Fruit fly (Drosophila melanogaster) whole organism, embryonic: ENCODE measurements around the gene Ir94d.
A peak's percentile ranks its signal among the peaks of the same experiment; 100 is the strongest.

Source experiments
- Aef1 ChIP-seq: fragments of 200-800 bp; sonication (Bioruptor generic); IDR thresholded peaks from 3 replicates; pipeline ENCODE4 v1.3.6; 2022; ENCODE audit warnings: missing biosample characterization, missing genetic modification characterization
- BEAF-32 ChIP-seq: fragments of 200-800 bp; sonication (Bioruptor generic); optimal IDR thresholded peaks from 3 replicates; lab custom pipeline; 2017; ENCODE audit warnings: missing biosample characterization, missing genetic modification characterization, mild to moderate bottlenecking, moderate library complexity, missing genetic modification reagents
- CG10321 ChIP-seq: fragments of 200-800 bp; sonication (Bioruptor generic); IDR thresholded peaks from 2 replicates; pipeline ENCODE4 v1.3.6; 2022; ENCODE audit warnings: missing biosample characterization, missing genetic modification characterization
- CG13424 ChIP-seq: fragments of 200-800 bp; sonication (Bioruptor generic); optimal IDR thresholded peaks from 2 replicates; lab custom pipeline; 2019; ENCODE audit warnings: missing biosample characterization, mild to moderate bottlenecking, missing genetic modification characterization, moderate library complexity
- CG1647 ChIP-seq: fragments of 200-800 bp; sonication (Bioruptor generic); optimal IDR thresholded peaks from 3 replicates; lab custom pipeline; 2016; ENCODE audit warnings: missing biosample characterization, missing genetic modification characterization
- CG16779 ChIP-seq: fragments of 200-800 bp; sonication (Bioruptor generic); IDR thresholded peaks from 2 replicates; pipeline ENCODE4 v1.3.6; 2022; ENCODE audit warnings: missing biosample characterization, missing genetic modification characterization
- CG17612 ChIP-seq: fragments of 200-800 bp; sonication (Bioruptor generic); IDR thresholded peaks from 2 replicates; pipeline ENCODE4 v1.3.6; 2022; ENCODE audit warnings: missing biosample characterization, missing genetic modification characterization
- CG17829 ChIP-seq: fragments of 200-800 bp; optimal IDR thresholded peaks from 2 replicates; lab custom pipeline; 2019; ENCODE audit warnings: missing biosample characterization, mild to moderate bottlenecking, missing genetic modification characterization, moderate library complexity
- CG30403 ChIP-seq: fragments of 200-800 bp; sonication (Bioruptor generic); optimal IDR thresholded peaks from 3 replicates; lab custom pipeline; 2016; ENCODE audit warnings: missing biosample characterization, missing genetic modification characterization
- CG3726 ChIP-seq: fragments of 200-800 bp; sonication (Bioruptor generic); IDR thresholded peaks from 3 replicates; pipeline ENCODE4, ENCODE4 v1.3.6; 2022; ENCODE audit warnings: missing biosample characterization, missing genetic modification characterization
- CG5245 ChIP-seq: fragments of 200-800 bp; sonication (Bioruptor generic); optimal IDR thresholded peaks from 3 replicates; lab custom pipeline; 2016; ENCODE audit warnings: missing biosample characterization, missing genetic modification characterization
- CG5953 ChIP-seq: fragments of 200-800 bp; sonication (Bioruptor generic); IDR thresholded peaks from 2 replicates; pipeline ENCODE4 v1.3.6; 2022; ENCODE audit warnings: missing biosample characterization, missing genetic modification characterization
- CG7987 ChIP-seq: fragments of 200-800 bp; sonication (Bioruptor generic); optimal IDR thresholded peaks from 2 replicates; lab custom pipeline; 2018; ENCODE audit warnings: missing biosample characterization, mild to moderate bottlenecking, missing genetic modification characterization, moderate library complexity
- CG8478 ChIP-seq: fragments of >200 bp; optimal IDR thresholded peaks from 2 replicates; lab custom pipeline; 2018
- CG8944 ChIP-seq: fragments of 200-800 bp; sonication (Bioruptor generic); optimal IDR thresholded peaks from 3 replicates; lab custom pipeline; 2016; ENCODE audit warnings: missing biosample characterization, missing genetic modification characterization
- Dbx ChIP-seq: fragments of 200-800 bp; sonication (Bioruptor generic); IDR thresholded peaks from 3 replicates; pipeline ENCODE4 v1.3.6; 2022; ENCODE audit warnings: missing biosample characterization, missing genetic modification characterization
- Ets65A ChIP-seq: fragments of 200-800 bp; sonication (Bioruptor generic); peaks from one replicate; lab custom pipeline; 2016; ENCODE audit warnings: missing biosample characterization, missing genetic modification characterization
- GATAe ChIP-seq: fragments of 200-800 bp; sonication (Bioruptor generic); conservative IDR thresholded peaks from 2 replicates; pipeline ENCODE4 v1.3.6; 2022; ENCODE audit warnings: missing biosample characterization, missing genetic modification characterization
- Jarid2 ChIP-seq: fragments of 200-800 bp; sonication (Bioruptor generic); optimal IDR thresholded peaks from 3 replicates; lab custom pipeline; 2017; ENCODE audit warnings: mild to moderate bottlenecking, missing biosample characterization, missing genetic modification reagents, missing genetic modification characterization
- Lpt ChIP-seq: fragments of >200 bp; optimal IDR thresholded peaks from 2 replicates; lab custom pipeline; 2018; ENCODE audit warnings: missing biosample characterization, missing genetic modification characterization
- Med ChIP-seq: fragments of 200-800 bp; sonication (Bioruptor generic); peaks from one replicate; lab custom pipeline; 2016; ENCODE audit warnings: missing biosample characterization, missing genetic modification characterization, mild to moderate bottlenecking, inconsistent platforms, moderate library complexity
- ash1 ChIP-seq: fragments of 200-800 bp; sonication (Bioruptor generic); optimal IDR thresholded peaks from 2 replicates; lab custom pipeline; 2018; ENCODE audit warnings: missing biosample characterization, mild to moderate bottlenecking, missing genetic modification characterization
- chinmo ChIP-seq: fragments of 200-800 bp; sonication (Bioruptor generic); IDR thresholded peaks from 4 replicates; pipeline ENCODE4 v1.3.6; 2022; ENCODE audit warnings: missing biosample characterization, missing genetic modification characterization; ENCODE audit not compliant: partially characterized antibody
- fd3F ChIP-seq: fragments of 200-800 bp; sonication (Bioruptor generic); optimal IDR thresholded peaks from 2 replicates; lab custom pipeline; 2018; ENCODE audit warnings: missing biosample characterization, mild to moderate bottlenecking, missing genetic modification characterization, moderate library complexity
- ftz-f1 ChIP-seq: fragments of 200-800 bp; sonication (Bioruptor generic); optimal IDR thresholded peaks from 2 replicates; lab custom pipeline; 2016; ENCODE audit warnings: missing biosample characterization, missing genetic modification characterization
- fu2 ChIP-seq: fragments of 200-800 bp; sonication (Bioruptor generic); optimal IDR thresholded peaks from 2 replicates; lab custom pipeline; 2016; ENCODE audit warnings: missing biosample characterization, missing genetic modification characterization
- gfzf ChIP-seq: fragments of 200-800 bp; sonication (Bioruptor generic); optimal IDR thresholded peaks from 2 replicates; lab custom pipeline; 2016; ENCODE audit warnings: missing biosample characterization, mild to moderate bottlenecking, missing genetic modification characterization, moderate library complexity
- gro ChIP-seq: fragments of 200-800 bp; sonication (Bioruptor generic); optimal IDR thresholded peaks from 2 replicates; lab custom pipeline; 2016; ENCODE audit warnings: missing biosample characterization, missing genetic modification characterization
- hbn ChIP-seq: fragments of 200-800 bp; sonication (Bioruptor generic); IDR thresholded peaks from 2 replicates; pipeline ENCODE4 v1.3.6; 2022; ENCODE audit warnings: missing biosample characterization, missing genetic modification characterization; ENCODE audit not compliant: partially characterized antibody
- hkb ChIP-seq, 2 experiments: fragments of 200-800 bp in 1 of 2; fragments of >200 bp in 1 of 2; sonication (Bioruptor generic) in 1 of 2; IDR thresholded peaks in 1 of 2; optimal IDR thresholded peaks in 1 of 2; 2 replicates each; pipeline versions ENCODE4 v1.3.6 to Lab custom; 2017 to 2022; ENCODE audit warnings: missing biosample characterization in 1 of 2, missing genetic modification characterization in 1 of 2
- hth ChIP-seq: fragments of >200 bp; optimal IDR thresholded peaks from 2 replicates; lab custom pipeline; 2017; ENCODE audit warnings: inconsistent platforms
- mam ChIP-seq: fragments of 200-800 bp; sonication (Bioruptor generic); optimal IDR thresholded peaks from 3 replicates; lab custom pipeline; 2016; ENCODE audit warnings: missing biosample characterization, missing genetic modification characterization
- pan ChIP-seq, 4 experiments: fragments of >200 bp in 3 of 4; fragments of 200-800 bp in 1 of 4; sonication (Bioruptor generic) in 1 of 4; optimal IDR thresholded peaks in 3 of 4; IDR thresholded peaks in 1 of 4; 2 replicates each; pipeline versions ENCODE4 v1.3.6 to Lab custom; 2017 to 2022; ENCODE audit warnings: missing biosample characterization in 2 of 4, missing genetic modification characterization in 2 of 4, mixed read lengths in 1 of 4
- sens ChIP-seq: fragments of 200-800 bp; sonication (Bioruptor generic); peaks from one replicate; lab custom pipeline; 2016; ENCODE audit warnings: missing biosample characterization, missing genetic modification characterization
- sens-2 ChIP-seq: fragments of 200-800 bp; sonication (Bioruptor generic); IDR thresholded peaks from 2 replicates; pipeline ENCODE4 v1.3.6; 2022; ENCODE audit warnings: missing biosample characterization, missing genetic modification characterization
- ssp ChIP-seq: fragments of 200-800 bp; sonication (Bioruptor generic); IDR thresholded peaks from 2 replicates; pipeline ENCODE4 v1.3.6; 2022; ENCODE audit warnings: missing biosample characterization, missing genetic modification characterization
- tup ChIP-seq: fragments of 200-800 bp; sonication (Bioruptor generic); optimal IDR thresholded peaks from 2 replicates; lab custom pipeline; 2016; ENCODE audit warnings: missing biosample characterization, mild to moderate bottlenecking, missing genetic modification characterization, moderate library complexity
- tx ChIP-seq: fragments of 200-800 bp; sonication (Bioruptor generic); optimal IDR thresholded peaks from 2 replicates; lab custom pipeline; 2016; ENCODE audit warnings: missing biosample characterization, missing genetic modification characterization
- vnd ChIP-seq: fragments of 200-800 bp; sonication (Bioruptor generic); IDR thresholded peaks from 3 replicates; pipeline ENCODE4 v1.3.6; 2022; ENCODE audit warnings: missing biosample characterization, missing genetic modification characterization; ENCODE audit not compliant: partially characterized antibody

The Ir94d gene

dm6 chr3R:23358565-23359138, 44.0 kb upstream of the Ir94d start, which contains the start of gene RpS3 (continued):
- no peak for TF ChIP-seq Aef1 (GFP tag; lab: Robert Waterston, UW)
- TF ChIP-seq ftz-f1 (GFP tag; lab: Kevin White, UChicago) = no peak
- TF ChIP-seq Dbx (GFP tag; lab: Robert Waterston, UW) = no peak
- TF ChIP-seq Jarid2 (GFP tag; lab: Kevin White, UChicago) = peak; percentile 33
- TF ChIP-seq hbn = no peak
- TF ChIP-seq gfzf (GFP tag; lab: Kevin White, UChicago) = peak; percentile 71
- TF ChIP-seq fu2 (GFP tag; lab: Kevin White, UChicago) = peak; percentile 23
- TF ChIP-seq CG8944 = no peak
- no peak for TF ChIP-seq gro (GFP tag; lab: Kevin White, UChicago)
- no peak for TF ChIP-seq chinmo (GFP tag; lab: Robert Waterston, UW)
- peak; percentile 21 for TF ChIP-seq CG17829 (tag; lab: Kevin White, UChicago)
- TF ChIP-seq tup (GFP tag; lab: Kevin White, UChicago) = no peak
- no peak for TF ChIP-seq CG10321 (GFP tag; lab: Robert Waterston, UW)
- no peak for TF ChIP-seq GATAe (GFP tag; lab: Robert Waterston, UW)
- no peak for TF ChIP-seq CG5245 (GFP tag; lab: Kevin White, UChicago)
- TF ChIP-seq vnd (GFP tag; lab: Robert Waterston, UW) = no peak
- TF ChIP-seq Lpt = no peak
- no peak for TF ChIP-seq mam
- peak; percentile 8 for TF ChIP-seq fd3F
- TF ChIP-seq hkb (optimal IDR thresholded peaks at IDR 0.05; lab: Kevin White, UChicago) = no peak
- 0 out of 2 replicates have a peak, but pooled peaks have one; percentile 17 for TF ChIP-seq hkb (GFP tag; IDR thresholded peaks at IDR 0.05; lab: Robert Waterston, UW)
- TF ChIP-seq hth (lab: Kevin White, UChicago) = no peak
- no peak for TF ChIP-seq CG30403 (GFP tag; lab: Kevin White, UChicago)
- TF ChIP-seq CG13424 = no peak
- TF ChIP-seq CG17612 (GFP tag; lab: Robert Waterston, UW) = no peak
- TF ChIP-seq CG7987 (GFP tag; lab: Kevin White, UChicago) = peak; percentile 2
- no peak for TF ChIP-seq ssp (GFP tag; lab: Robert Waterston, UW)
- no peak for TF ChIP-seq pan (optimal IDR thresholded peaks at IDR 0.05; lab: Kevin White, UChicago)
- no peak for TF ChIP-seq pan (GFP tag; optimal IDR thresholded peaks at IDR 0.05 in 1 of 2, IDR thresholded peaks at IDR 0.05 in 1 of 2)

dm6 chr3R:23359420-23359819, 43.2 kb upstream of the Ir94d start:
- 0 out of 2 replicates have a peak, but pooled peaks have one; percentile 21 for TF ChIP-seq hbn
- peak; percentile 7 for TF ChIP-seq CG8478
- TF ChIP-seq ftz-f1 (GFP tag; lab: Kevin White, UChicago) = no peak
- peak; percentile 71 for TF ChIP-seq Med
- peak; percentile 78 for TF ChIP-seq Ets65A (GFP tag; lab: Kevin White, UChicago)

- TF ChIP-seq Ets65A (GFP tag; lab: Kevin White, UChicago) (peak; percentile 16), sens (GFP tag; lab: Kevin White, UChicago) (peak; percentile 46), CG3726 (GFP tag; lab: Robert Waterston, UW) (no peak), BEAF-32 (GFP tag; lab: Kevin White, UChicago) (no peak), tx (GFP tag; lab: Kevin White, UChicago) (no peak), CG5953 (GFP tag; lab: Robert Waterston, UW) (no peak), ash1 (no peak), CG1647 (GFP tag; lab: Kevin White, UChicago) (no peak), sens-2 (GFP tag; lab: Robert Waterston, UW) (no peak), CG16779 (GFP tag; lab: Robert Waterston, UW) (0 out of 2 replicates have a peak, but pooled peaks have one; percentile 19)
Observed at dm6 chr3R:23360356-23360755, 42.3 kb upstream of the Ir94d start.
